Fruit fly (Drosophila melanogaster): ENCODE measurements around the gene Coq6.

Coq6 gene

dm6 chr2L:5525723-5526122, 6.3 kb downstream of the Coq6 start, which contains the start of gene Cap-D3 (continued):
- TF ChIP-seq chinmo (GFP tag; IDR thresholded peaks at IDR 0.05; ENCODE audit: partially characterized antibody) (peak; percentile 71; the same call in 1 of the 4 replicates), ci (GFP tag; IDR thresholded peaks at IDR 0.05) (peak; percentile 28; the same call in 1 of the 3 replicates), Optix (GFP tag; IDR thresholded peaks at IDR 0.05) (no peak), ttk (GFP tag; IDR thresholded peaks at IDR 0.05) (no peak), Spps (tag; optimal IDR thresholded peaks at IDR 0.05) (no peak), grau (tag; optimal IDR thresholded peaks at IDR 0.05) (no peak), zfh1 (GFP tag; IDR thresholded peaks at IDR 0.05) (no peak), CG4360 (GFP tag; IDR thresholded peaks at IDR 0.05) (no peak), oc (tag; optimal IDR thresholded peaks at IDR 0.05) (no peak), disco-r (GFP tag; optimal IDR thresholded peaks at IDR 0.05) (no peak), nmo (GFP tag; optimal IDR thresholded peaks at IDR 0.05) (no peak), CG6683 (GFP tag; optimal IDR thresholded peaks at IDR 0.05) (no peak), mld (GFP tag; IDR thresholded peaks at IDR 0.05; ENCODE audit: partially characterized antibody) (peak; percentile 53; the same call in 1 of the 3 replicates), Hsf (GFP tag; optimal IDR thresholded peaks at IDR 0.05) (no peak), psq (GFP tag; optimal IDR thresholded peaks at IDR 0.05) (no peak), CG17568 (GFP tag; optimal IDR thresholded peaks at IDR 0.05) (no peak), ro (GFP tag; IDR thresholded peaks at IDR 0.05) (no peak), CG12299 (tag; optimal IDR thresholded peaks at IDR 0.05) (no peak), CG8290 (GFP tag; optimal IDR thresholded peaks at IDR 0.05) (no peak), CG8290 (tag; optimal IDR thresholded peaks at IDR 0.05) (no peak), wdn (GFP tag; IDR thresholded peaks at IDR 0.05) (no peak), CG2889 (GFP tag; IDR thresholded peaks at IDR 0.05) (no peak), CG6765 (GFP tag; optimal IDR thresholded peaks at IDR 0.05) (no peak), emc (GFP tag; optimal IDR thresholded peaks at IDR 0.05) (no peak), CG12769 (tag; optimal IDR thresholded peaks at IDR 0.05) (no peak), Deaf1 (tag; optimal IDR thresholded peaks at IDR 0.05) (no peak), CG7786 (GFP tag; optimal IDR thresholded peaks at IDR 0.05) (no peak), CG31388 (GFP tag; optimal IDR thresholded peaks at IDR 0.05) (no peak), CG6813 (GFP tag; optimal IDR thresholded peaks at IDR 0.05) (no peak), CG8478 (optimal IDR thresholded peaks at IDR 0.05) (no peak), Hmr (GFP tag; optimal IDR thresholded peaks at IDR 0.05) (no peak), bcd (GFP tag; optimal IDR thresholded peaks at IDR 0.05) (no peak), E2f2 (GFP tag; IDR thresholded peaks at IDR 0.05) (peak; percentile 84), CG1792 (GFP tag; optimal IDR thresholded peaks at IDR 0.05) (no peak), Aef1 (GFP tag; IDR thresholded peaks at IDR 0.05) (no peak), p53 (GFP tag; optimal IDR thresholded peaks at IDR 0.05) (no peak), CG18011 (GFP tag; optimal IDR thresholded peaks at IDR 0.05) (no peak), CG8359 (GFP tag; optimal IDR thresholded peaks at IDR 0.05; ENCODE audit: borderline replicate concordance) (no peak), bab2 (GFP tag; optimal IDR thresholded peaks at IDR 0.05) (no peak), CG13424 (tag; optimal IDR thresholded peaks at IDR 0.05) (no peak), br (optimal IDR thresholded peaks at IDR 0.05) (no peak), lov (optimal IDR thresholded peaks at IDR 0.05) (no peak), lov (GFP tag; IDR thresholded peaks at IDR 0.05) (no peak), sr (GFP tag; IDR thresholded peaks at IDR 0.05) (no peak), Eip74EF (GFP tag; optimal IDR thresholded peaks at IDR 0.05) (no peak), CG18619 (GFP tag; optimal IDR thresholded peaks at IDR 0.05) (no peak), Blimp-1 (GFP tag; optimal IDR thresholded peaks at IDR 0.05) (no peak), nom (GFP tag; optimal IDR thresholded peaks at IDR 0.05) (no peak), hbn (GFP tag; IDR thresholded peaks at IDR 0.05; ENCODE audit: partially characterized antibody) (no peak), Rfx (GFP tag; IDR thresholded peaks at IDR 0.05) (no peak), CG7357 (GFP tag; IDR thresholded peaks at IDR 0.05) (no peak), ranshi (GFP tag; IDR thresholded peaks at IDR 0.05) (no peak), dpn (GFP tag; optimal IDR thresholded peaks at IDR 0.05) (no peak)

Data from whole organism, embryonic.